Worm (Caenorhabditis elegans) whole organism, mixed stage, embryonic: ENCODE measurements around the gene pfd-2.

Experiments used
- bed-3 ChIP-seq: fragments of 200-800 bp; sonication (Bioruptor generic); optimal IDR thresholded peaks from 3 replicates; lab custom pipeline; 2018; ENCODE audit warnings: mild to moderate bottlenecking, missing genetic modification characterization, moderate library complexity, missing compliant biosample characterization
- ceh-43 ChIP-seq: fragments of 200-800 bp; sonication (Bioruptor generic); optimal IDR thresholded peaks from 2 replicates; lab custom pipeline; 2018; ENCODE audit warnings: mild to moderate bottlenecking, missing genetic modification characterization, moderate library complexity, missing compliant biosample characterization
- ceh-83 ChIP-seq: fragments of 200-800 bp; sonication (Bioruptor generic); optimal IDR thresholded peaks from 2 replicates; lab custom pipeline; 2018; ENCODE audit warnings: mild to moderate bottlenecking, missing genetic modification characterization, missing compliant biosample characterization
- ces-1 ChIP-seq: fragments of 150-350 bp; optimal IDR thresholded peaks from 2 replicates; lab custom pipeline; 2014; ENCODE audit warnings: missing biosample characterization, missing genetic modification reagents, missing genetic modification characterization
- drap-1 ChIP-seq: fragments of 200-800 bp; sonication (Bioruptor generic); optimal IDR thresholded peaks from 3 replicates; lab custom pipeline; 2018; ENCODE audit warnings: mild to moderate bottlenecking, missing genetic modification characterization, missing compliant biosample characterization
- elt-1 ChIP-seq: sonication (generic microtip); optimal IDR thresholded peaks from 2 replicates; lab custom pipeline; 2017; ENCODE audit warnings: missing genetic modification characterization, mild to moderate bottlenecking, missing compliant biosample characterization, antibody characterized with exemption, moderate library complexity, borderline replicate concordance; ENCODE audit not compliant: insufficient read depth
- ham-2 ChIP-seq: fragments of 200-800 bp; sonication (Bioruptor generic); optimal IDR thresholded peaks from 2 replicates; lab custom pipeline; 2018; ENCODE audit warnings: mild to moderate bottlenecking, missing genetic modification characterization, missing compliant biosample characterization
- hlh-1 ChIP-seq: fragments of 150-350 bp; optimal IDR thresholded peaks from 2 replicates; lab custom pipeline; 2014; ENCODE audit warnings: missing biosample characterization, missing genetic modification reagents, missing genetic modification characterization
- lin-13 ChIP-seq: fragments of 150-350 bp; optimal IDR thresholded peaks from 2 replicates; lab custom pipeline; 2014; ENCODE audit warnings: missing biosample characterization, missing genetic modification characterization
- lin-32 ChIP-seq: fragments of 200-800 bp; sonication (Bioruptor generic); optimal IDR thresholded peaks from 2 replicates; lab custom pipeline; 2018; ENCODE audit warnings: mild to moderate bottlenecking, missing genetic modification characterization, missing compliant biosample characterization
- lsy-2 ChIP-seq: fragments of 150-350 bp; optimal IDR thresholded peaks from 2 replicates; lab custom pipeline; 2014; ENCODE audit warnings: missing biosample characterization, missing genetic modification characterization
- mep-1 ChIP-seq: fragments of 150-350 bp; optimal IDR thresholded peaks from 2 replicates; lab custom pipeline; 2017; ENCODE audit warnings: missing biosample characterization, missing genetic modification reagents, missing genetic modification characterization, inconsistent platforms
- mls-2 ChIP-seq: sonication (generic microtip); optimal IDR thresholded peaks from 2 replicates; lab custom pipeline; 2016; ENCODE audit warnings: mild to moderate bottlenecking, missing genetic modification characterization, moderate library complexity, missing compliant biosample characterization
- nhr-12 ChIP-seq: fragments of 150-350 bp; optimal IDR thresholded peaks from 2 replicates; lab custom pipeline; 2014; ENCODE audit warnings: missing biosample characterization, missing genetic modification characterization
- nhr-2 ChIP-seq: fragments of 150-350 bp; optimal IDR thresholded peaks from 2 replicates; lab custom pipeline; 2014; ENCODE audit warnings: missing biosample characterization, missing genetic modification characterization
- nhr-237 ChIP-seq: fragments of 150-350 bp; optimal IDR thresholded peaks from 2 replicates; lab custom pipeline; 2014; ENCODE audit warnings: missing biosample characterization, missing genetic modification characterization
- nhr-28 ChIP-seq: fragments of 150-350 bp; optimal IDR thresholded peaks from 2 replicates; lab custom pipeline; 2014; ENCODE audit warnings: missing biosample characterization, missing genetic modification characterization
- nhr-76 ChIP-seq: sonication (generic microtip); optimal IDR thresholded peaks from 2 replicates; lab custom pipeline; 2017; ENCODE audit warnings: missing biosample characterization, missing genetic modification characterization
- pha-4 ChIP-seq: fragments of 150-350 bp; optimal IDR thresholded peaks from 2 replicates; lab custom pipeline; 2018; ENCODE audit warnings: missing biosample characterization, missing genetic modification reagents, missing genetic modification characterization
- sem-2 ChIP-seq: fragments of 200-800 bp; sonication (Bioruptor generic); optimal IDR thresholded peaks from 2 replicates; lab custom pipeline; 2018; ENCODE audit warnings: mild to moderate bottlenecking, missing genetic modification characterization, missing compliant biosample characterization
- unc-120 ChIP-seq: sonication (generic microtip); optimal IDR thresholded peaks from 2 replicates; lab custom pipeline; 2017; ENCODE audit warnings: missing genetic modification characterization, missing compliant biosample characterization; ENCODE audit not compliant: poor library complexity, severe bottlenecking
- unc-39 ChIP-seq: fragments of 150-350 bp; optimal IDR thresholded peaks from 2 replicates; lab custom pipeline; 2014; ENCODE audit warnings: missing biosample characterization, missing genetic modification characterization
- unc-62 ChIP-seq: fragments of 150-350 bp; optimal IDR thresholded peaks from 2 replicates; lab custom pipeline; 2014; ENCODE audit warnings: missing biosample characterization, missing genetic modification reagents, missing genetic modification characterization
- zip-8 ChIP-seq: fragments of 150-350 bp; optimal IDR thresholded peaks from 2 replicates; lab custom pipeline; 2014; ENCODE audit warnings: missing biosample characterization, missing genetic modification characterization
- ztf-11 ChIP-seq: fragments of 150-350 bp; optimal IDR thresholded peaks from 2 replicates; lab custom pipeline; 2014; ENCODE audit warnings: missing biosample characterization, missing genetic modification characterization

pfd-2 gene

ce11 chrII:4326420-4326819, at the start of gene pfd-2:
Gene pfd-2 (plus strand): TSS chrII:4326720.
- TF ChIP-seq pha-4 (tag; lab: Kevin White, UChicago) = no peak
- TF ChIP-seq mls-2 (tag; lab: Kevin White, UChicago) = no peak
- no peak for TF ChIP-seq bed-3 (GFP tag; lab: Kevin White, UChicago)

- TF ChIP-seq elt-1 (tag; lab: Kevin White, UChicago) (no peak), lin-13 (tag; lab: Kevin White, UChicago) (no peak), nhr-76 (tag; lab: Kevin White, UChicago) (no peak), ces-1 (GFP tag; lab: Kevin White, UChicago) (peak; percentile 71)
Observed at ce11 chrII:4276924-4277323, 49.6 kb upstream of the pfd-2 start.

DNA sequence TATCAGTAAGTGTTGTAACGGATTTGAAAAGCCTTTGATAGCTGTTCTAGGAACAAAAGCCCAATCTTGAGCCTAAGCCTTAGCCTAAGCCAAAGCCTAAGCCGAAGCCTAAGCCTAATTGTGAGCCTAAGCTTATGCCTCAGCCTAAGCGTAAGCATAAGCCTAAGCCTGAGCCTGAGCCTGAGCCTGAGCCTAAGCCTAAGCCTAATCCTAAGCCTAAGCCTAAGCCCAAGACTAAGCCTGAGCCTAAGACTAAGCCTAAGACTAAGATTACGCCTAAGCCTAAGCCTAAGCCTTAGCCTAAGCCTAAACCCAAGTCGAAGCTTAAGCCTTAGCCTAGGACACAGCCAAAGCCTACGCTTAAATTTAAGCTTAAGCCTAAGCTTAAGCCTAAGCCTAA, 48.9 kb upstream of the pfd-2 start:
- TF ChIP-seq unc-39 (tag; lab: Kevin White, UChicago) (no peak), nhr-12 (tag; lab: Kevin White, UChicago) (no peak), mep-1 (no peak), ham-2 (GFP tag; lab: Kevin White, UChicago) (peak; percentile 52), zip-8 (tag; lab: Kevin White, UChicago) (no peak)

ce11 chrII:4281743-4282142, 44.8 kb upstream of the pfd-2 start, which contains the start of gene C01F1.5:
Gene C01F1.5 (minus strand): TSS chrII:4281845.
- TF ChIP-seq drap-1 (GFP tag; lab: Kevin White, UChicago) (no peak), nhr-12 (tag; lab: Kevin White, UChicago) (no peak), unc-39 (tag; lab: Kevin White, UChicago) (no peak), ceh-43 (GFP tag; lab: Kevin White, UChicago) (no peak), lin-32 (no peak), sem-2 (GFP tag; lab: Kevin White, UChicago) (no peak), bed-3 (GFP tag; lab: Kevin White, UChicago) (no peak), mep-1 (no peak), pha-4 (tag; lab: Kevin White, UChicago) (no peak), lsy-2 (tag; lab: Kevin White, UChicago) (no peak), nhr-28 (no peak), ztf-11 (no peak)

ce11 chrII:4284305-4285193, 42.0 kb upstream of the pfd-2 start:
- TF ChIP-seq zip-8 (tag; lab: Kevin White, UChicago) = no peak
- TF ChIP-seq lsy-2 (tag; lab: Kevin White, UChicago) = no peak
- no peak for TF ChIP-seq elt-1 (tag; lab: Kevin White, UChicago)
- no peak for TF ChIP-seq hlh-1 (tag; lab: Kevin White, UChicago)
- TF ChIP-seq bed-3 (GFP tag; lab: Kevin White, UChicago) = no peak
- no peak for TF ChIP-seq ztf-11
- TF ChIP-seq sem-2 (GFP tag; lab: Kevin White, UChicago) = no peak
- TF ChIP-seq drap-1 (GFP tag; lab: Kevin White, UChicago) = no peak
- no peak for TF ChIP-seq unc-62 (GFP tag; lab: Kevin White, UChicago)
- no peak for TF ChIP-seq unc-120 (tag; lab: Kevin White, UChicago)

DNA sequence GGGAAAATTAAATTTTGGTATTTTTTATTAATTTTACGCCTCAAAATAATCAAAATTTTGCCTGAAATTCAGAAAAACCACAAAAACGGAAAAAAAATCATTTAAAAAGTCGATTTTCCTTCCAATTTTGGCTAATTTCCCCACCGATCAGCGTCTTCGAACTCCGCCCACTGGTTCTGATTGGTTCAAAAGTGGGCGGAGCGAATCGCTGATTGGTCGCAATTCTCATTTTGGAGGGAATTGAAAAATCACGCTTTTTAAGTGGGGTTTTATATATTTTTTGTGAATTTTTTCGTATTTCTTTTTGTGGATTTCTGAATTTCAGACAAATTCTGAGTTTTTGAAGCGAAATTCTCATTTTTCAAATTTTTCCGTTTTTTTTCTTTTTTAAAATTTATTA, 39.6 kb upstream of the pfd-2 start:
- TF ChIP-seq nhr-12 (tag; lab: Kevin White, UChicago) (no peak), mls-2 (tag; lab: Kevin White, UChicago) (no peak), elt-1 (tag; lab: Kevin White, UChicago) (no peak), unc-62 (GFP tag; lab: Kevin White, UChicago) (no peak), unc-120 (tag; lab: Kevin White, UChicago) (no peak), nhr-237 (tag; lab: Kevin White, UChicago) (no peak)
- TF ChIP-seq, all 35 proteins: peak for 0

ce11 chrII:4288111-4288510, 38.4 kb upstream of the pfd-2 start, which contains the start of gene C01F1.6:
Gene C01F1.6 (minus strand): TSS chrII:4288211.
- no peak for TF ChIP-seq hlh-1 (tag; lab: Kevin White, UChicago)
- TF ChIP-seq unc-39 (tag; lab: Kevin White, UChicago) = no peak
- no peak for TF ChIP-seq nhr-2 (tag; lab: Kevin White, UChicago)
- no peak for TF ChIP-seq lin-13 (tag; lab: Kevin White, UChicago)
- TF ChIP-seq pha-4 (tag; lab: Kevin White, UChicago) = no peak
- no peak for TF ChIP-seq unc-62 (GFP tag; lab: Kevin White, UChicago)
- no peak for TF ChIP-seq unc-120 (tag; lab: Kevin White, UChicago)
- TF ChIP-seq ceh-83 (GFP tag; lab: Kevin White, UChicago) = no peak
- TF ChIP-seq elt-1 (tag; lab: Kevin White, UChicago) = no peak
- no peak for TF ChIP-seq ztf-11
- TF ChIP-seq drap-1 (GFP tag; lab: Kevin White, UChicago) = no peak
